Worm (Caenorhabditis elegans) whole organism, L4 larva: Measurements from ENCODE around the gene F40G12.11.

Source experiments
- ZK546.5 ChIP-seq, 2 experiments: sonication (generic microtip); optimal IDR thresholded peaks; 2 replicates each; lab custom pipeline; 2017; ENCODE audit warnings: missing biosample characterization in 2 of 2, missing genetic modification characterization in 2 of 2
- arid-1 ChIP-seq: fragments of 200-800 bp; sonication (Bioruptor generic); conservative IDR thresholded peaks from 2 replicates; pipeline ENCODE4 v1.3.6; 2022; ENCODE audit warnings: missing genetic modification reagents, missing genetic modification characterization, missing compliant biosample characterization
- nhr-6 ChIP-seq: fragments of 150-350 bp; optimal IDR thresholded peaks from 2 replicates; lab custom pipeline; 2014; ENCODE audit warnings: missing biosample characterization, missing genetic modification characterization
- zag-1 ChIP-seq: fragments of 150-350 bp; optimal IDR thresholded peaks from 2 replicates; lab custom pipeline; 2014; ENCODE audit warnings: missing biosample characterization, missing genetic modification characterization

DNA sequence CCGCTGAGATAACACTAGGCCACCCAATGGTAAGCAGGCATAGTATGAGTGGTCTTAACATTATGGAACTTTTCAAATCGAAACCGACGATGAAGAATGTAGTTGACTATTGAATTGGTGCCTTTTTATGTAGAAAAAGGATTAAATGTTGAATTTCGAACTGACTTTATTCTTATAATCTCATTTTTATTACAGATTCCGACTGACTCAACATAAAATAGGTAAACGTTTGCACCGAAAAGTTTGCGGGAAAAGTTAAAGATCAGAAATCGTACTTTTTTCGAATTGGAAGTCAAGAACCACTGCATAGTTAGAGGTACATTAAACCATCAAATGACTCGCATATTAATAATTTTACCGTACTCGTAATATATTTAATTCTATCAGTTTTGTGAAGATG lies 31.8 kb upstream of the F40G12.11 start, which contains the start of gene K02E11.7:
- no peak for TF ChIP-seq ZK546.5 (tag; optimal IDR thresholded peaks at IDR 0.05; lab: Kevin White, UChicago)
- no peak for TF ChIP-seq arid-1
- no peak for TF ChIP-seq nhr-6
- no peak for TF ChIP-seq zag-1
